Fruit fly (Drosophila melanogaster): ENCODE results near the gene ValRS-m.
A peak's percentile ranks its signal among the peaks of the same experiment; 100 is the strongest.

The ValRS-m gene

dm6 chr3L:9002527-9002926 lies 38.0 kb upstream of the ValRS-m start:
- no peak for TF ChIP-seq ovo (GFP tag; optimal IDR thresholded peaks at IDR 0.05)
- TF ChIP-seq CG5204 (GFP tag; optimal IDR thresholded peaks at IDR 0.05): no peak
- TF ChIP-seq cnc (optimal IDR thresholded peaks at IDR 0.05): no peak
- TF ChIP-seq Hr96 (GFP tag; optimal IDR thresholded peaks at IDR 0.05): no peak
- no peak for TF ChIP-seq CG7101 (tag; optimal IDR thresholded peaks at IDR 0.05)
- no peak for TF ChIP-seq cic (GFP tag; optimal IDR thresholded peaks at IDR 0.05)
- TF ChIP-seq tj (GFP tag; optimal IDR thresholded peaks at IDR 0.05): no peak
- no peak for TF ChIP-seq CG11617 (GFP tag; optimal IDR thresholded peaks at IDR 0.05)
- TF ChIP-seq CG1620 (GFP tag; optimal IDR thresholded peaks at IDR 0.05): no peak
- no peak for TF ChIP-seq CG33017 (tag; optimal IDR thresholded peaks at IDR 0.05)
- TF ChIP-seq Clk (GFP tag; optimal IDR thresholded peaks at IDR 0.05): no peak
- TF ChIP-seq Crg-1 (GFP tag; optimal IDR thresholded peaks at IDR 0.05): no peak
- TF ChIP-seq bab1 (GFP tag; optimal IDR thresholded peaks at IDR 0.05): no peak
- no peak for TF ChIP-seq CG12768 (GFP tag; optimal IDR thresholded peaks at IDR 0.05)

- TF ChIP-seq CG12768 (GFP tag; optimal IDR thresholded peaks at IDR 0.05) (no peak), CG11617 (GFP tag; optimal IDR thresholded peaks at IDR 0.05) (peak; percentile 4), CG14711 (tag; optimal IDR thresholded peaks at IDR 0.05) (peak; percentile 6), bab1 (GFP tag; optimal IDR thresholded peaks at IDR 0.05) (peak; percentile 74), Mnt (GFP tag; optimal IDR thresholded peaks at IDR 0.05) (peak; percentile 55), cnc (optimal IDR thresholded peaks at IDR 0.05) (no peak), ovo (GFP tag; optimal IDR thresholded peaks at IDR 0.05) (peak; percentile 57), toe (GFP tag; optimal IDR thresholded peaks at IDR 0.05) (peak; percentile 46), tj (GFP tag; optimal IDR thresholded peaks at IDR 0.05) (peak; percentile 17), CG1620 (GFP tag; optimal IDR thresholded peaks at IDR 0.05) (peak; percentile 62)
Measured at dm6 chr3L:8997686-8998239, 33.2 kb upstream of the ValRS-m start, which contains the start of the genes smg and CG5087. smg (minus strand) TSS chr3L:8997989. CG5087 (plus strand) TSS chr3L:8998184.

- TF ChIP-seq CG5204 (GFP tag; optimal IDR thresholded peaks at IDR 0.05) (no peak), Crg-1 (GFP tag; optimal IDR thresholded peaks at IDR 0.05) (no peak), kay (GFP tag; ENCODE audit: borderline replicate concordance) (no peak), CG11617 (GFP tag; optimal IDR thresholded peaks at IDR 0.05) (peak; percentile 55), bab1 (GFP tag; optimal IDR thresholded peaks at IDR 0.05) (no peak), CG12768 (GFP tag; optimal IDR thresholded peaks at IDR 0.05) (peak; percentile 49), CG7101 (tag; optimal IDR thresholded peaks at IDR 0.05) (no peak), cic (GFP tag; optimal IDR thresholded peaks at IDR 0.05) (peak; percentile 42), cnc (optimal IDR thresholded peaks at IDR 0.05) (no peak), CG7045 (GFP tag; optimal IDR thresholded peaks at IDR 0.05) (no peak), toe (GFP tag; optimal IDR thresholded peaks at IDR 0.05) (no peak), Clk (GFP tag; optimal IDR thresholded peaks at IDR 0.05) (no peak), tj (GFP tag; optimal IDR thresholded peaks at IDR 0.05) (peak; percentile 91), pad (GFP tag; optimal IDR thresholded peaks at IDR 0.05) (peak; percentile 99), ovo (GFP tag; optimal IDR thresholded peaks at IDR 0.05) (peak; percentile 85), Mnt (GFP tag; optimal IDR thresholded peaks at IDR 0.05) (no peak), CG33017 (tag; optimal IDR thresholded peaks at IDR 0.05) (no peak), CG1620 (GFP tag; optimal IDR thresholded peaks at IDR 0.05) (no peak), CG14711 (tag; optimal IDR thresholded peaks at IDR 0.05) (no peak), Hr96 (GFP tag; optimal IDR thresholded peaks at IDR 0.05) (no peak)
Measured at dm6 chr3L:8996899-8997685, 32.5 kb upstream of the ValRS-m start.

- peak; percentile 37 for TF ChIP-seq Crg-1 (GFP tag; optimal IDR thresholded peaks at IDR 0.05)
- TF ChIP-seq tj (GFP tag; optimal IDR thresholded peaks at IDR 0.05): peak; percentile 33
- peak; percentile 80 for TF ChIP-seq pad (GFP tag; optimal IDR thresholded peaks at IDR 0.05)
- peak; percentile 74 for TF ChIP-seq CG1620 (GFP tag; optimal IDR thresholded peaks at IDR 0.05)
- no peak for TF ChIP-seq cic (GFP tag; optimal IDR thresholded peaks at IDR 0.05)
- no peak for TF ChIP-seq toe (GFP tag; optimal IDR thresholded peaks at IDR 0.05)
- peak; percentile 90 for TF ChIP-seq CG7101 (tag; optimal IDR thresholded peaks at IDR 0.05)
- TF ChIP-seq Mnt (GFP tag; optimal IDR thresholded peaks at IDR 0.05): peak; percentile 57
- peak; percentile 59 for TF ChIP-seq CG12768 (GFP tag; optimal IDR thresholded peaks at IDR 0.05)
- TF ChIP-seq ovo (GFP tag; optimal IDR thresholded peaks at IDR 0.05): peak; percentile 96
- no peak for TF ChIP-seq CG5204 (GFP tag; optimal IDR thresholded peaks at IDR 0.05)
- TF ChIP-seq bab1 (GFP tag; optimal IDR thresholded peaks at IDR 0.05): peak; percentile 96
- peak; percentile 89 for TF ChIP-seq CG14711 (tag; optimal IDR thresholded peaks at IDR 0.05)
- peak; percentile 51 for TF ChIP-seq Clk (GFP tag; optimal IDR thresholded peaks at IDR 0.05)
- TF ChIP-seq Hr96 (GFP tag; optimal IDR thresholded peaks at IDR 0.05): no peak
- no peak for TF ChIP-seq kay (GFP tag; ENCODE audit: borderline replicate concordance)
- TF ChIP-seq CG33017 (tag; optimal IDR thresholded peaks at IDR 0.05): peak; percentile 90
- TF ChIP-seq CG7045 (GFP tag; optimal IDR thresholded peaks at IDR 0.05): peak; percentile 64
- TF ChIP-seq CG11617 (GFP tag; optimal IDR thresholded peaks at IDR 0.05): peak; percentile 64
- TF ChIP-seq cnc (optimal IDR thresholded peaks at IDR 0.05): no peak
Measured at dm6 chr3L:8996173-8996767, 31.7 kb upstream of the ValRS-m start.

- TF ChIP-seq kay (GFP tag; ENCODE audit: borderline replicate concordance) (peak; percentile 76), CG12768 (GFP tag; optimal IDR thresholded peaks at IDR 0.05) (no peak)
Measured at dm6 chr3L:8990128-8990527, 25.6 kb upstream of the ValRS-m start, which contains the start of gene CG5280. CG5280 (minus strand) TSS chr3L:8990228.
